Worm (Caenorhabditis elegans): Measurements from ENCODE around the gene nhr-91.

nhr-91 gene

DNA sequence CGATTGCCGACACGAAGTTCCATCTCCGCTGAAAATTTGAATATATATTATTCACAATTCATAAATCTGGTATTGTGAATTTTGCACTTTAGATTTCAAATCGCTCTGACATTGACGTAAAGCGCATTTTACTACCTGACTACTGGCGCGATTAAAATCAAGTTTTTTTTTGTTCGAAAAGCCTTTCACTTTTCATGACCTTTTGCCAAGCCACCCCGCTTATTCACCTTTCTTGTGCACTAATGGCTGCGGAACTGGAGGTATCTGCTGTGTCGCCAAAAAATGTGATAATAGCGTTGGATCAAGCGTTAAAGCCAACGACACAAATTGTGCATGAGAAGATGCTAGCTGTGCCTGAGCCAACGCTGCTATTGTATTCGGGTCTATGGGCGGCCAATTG lies 36.2 kb upstream of the nhr-91 start:
- no peak for TF ChIP-seq hmg-4 (GFP tag; optimal IDR thresholded peaks at IDR 0.05)
- no peak for TF ChIP-seq hmbx-1 (tag; optimal IDR thresholded peaks at IDR 0.05)
- TF ChIP-seq ets-7 (tag; optimal IDR thresholded peaks at IDR 0.05): no peak
- peak; percentile 16 for TF ChIP-seq ama-1 (optimal IDR thresholded peaks at IDR 0.05)
- TF ChIP-seq tra-4 (tag; optimal IDR thresholded peaks at IDR 0.05): no peak
- no peak for TF ChIP-seq aly-1 (tag; optimal IDR thresholded peaks at IDR 0.05)

DNA sequence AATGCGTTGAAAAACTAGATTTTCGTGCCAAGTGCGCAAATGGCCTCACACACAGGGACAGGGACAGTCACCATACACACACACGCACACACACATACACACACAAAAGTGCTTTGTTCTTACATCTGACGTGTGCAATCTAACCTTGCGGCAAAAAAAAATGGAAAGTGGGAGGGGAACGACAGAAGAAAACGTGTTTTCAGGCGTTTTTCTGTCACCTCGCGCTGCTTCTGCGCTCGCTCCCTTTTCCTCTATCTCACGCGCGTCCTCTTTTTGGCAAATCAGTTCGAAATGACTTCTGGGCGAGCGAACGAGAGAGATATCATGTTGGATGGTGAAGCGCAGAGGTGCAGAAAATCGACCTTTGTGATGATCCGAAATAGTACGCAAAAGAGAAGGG lies 35.1 kb upstream of the nhr-91 start:
- TF ChIP-seq B0310.2 (tag; optimal IDR thresholded peaks at IDR 0.05) (no peak), ama-1 (optimal IDR thresholded peaks at IDR 0.05) (no peak), tbx-37 (GFP tag; conservative IDR thresholded peaks at IDR 0.05) (no peak), aly-1 (tag; optimal IDR thresholded peaks at IDR 0.05) (no peak), F13C5.2 (tag; optimal IDR thresholded peaks at IDR 0.05) (no peak), hmbx-1 (tag; optimal IDR thresholded peaks at IDR 0.05) (no peak), ets-7 (tag; optimal IDR thresholded peaks at IDR 0.05) (no peak), hnd-1 (tag; optimal IDR thresholded peaks at IDR 0.05) (no peak), tra-4 (tag; optimal IDR thresholded peaks at IDR 0.05) (no peak), sea-1 (GFP tag; conservative IDR thresholded peaks at IDR 0.05) (no peak), flt-1 (GFP tag; IDR thresholded peaks at IDR 0.05) (no peak), hmg-4 (GFP tag; optimal IDR thresholded peaks at IDR 0.05) (no peak), scrt-1 (GFP tag; IDR thresholded peaks at IDR 0.05) (no peak), pes-1 (GFP tag; IDR thresholded peaks at IDR 0.05) (no peak)

DNA sequence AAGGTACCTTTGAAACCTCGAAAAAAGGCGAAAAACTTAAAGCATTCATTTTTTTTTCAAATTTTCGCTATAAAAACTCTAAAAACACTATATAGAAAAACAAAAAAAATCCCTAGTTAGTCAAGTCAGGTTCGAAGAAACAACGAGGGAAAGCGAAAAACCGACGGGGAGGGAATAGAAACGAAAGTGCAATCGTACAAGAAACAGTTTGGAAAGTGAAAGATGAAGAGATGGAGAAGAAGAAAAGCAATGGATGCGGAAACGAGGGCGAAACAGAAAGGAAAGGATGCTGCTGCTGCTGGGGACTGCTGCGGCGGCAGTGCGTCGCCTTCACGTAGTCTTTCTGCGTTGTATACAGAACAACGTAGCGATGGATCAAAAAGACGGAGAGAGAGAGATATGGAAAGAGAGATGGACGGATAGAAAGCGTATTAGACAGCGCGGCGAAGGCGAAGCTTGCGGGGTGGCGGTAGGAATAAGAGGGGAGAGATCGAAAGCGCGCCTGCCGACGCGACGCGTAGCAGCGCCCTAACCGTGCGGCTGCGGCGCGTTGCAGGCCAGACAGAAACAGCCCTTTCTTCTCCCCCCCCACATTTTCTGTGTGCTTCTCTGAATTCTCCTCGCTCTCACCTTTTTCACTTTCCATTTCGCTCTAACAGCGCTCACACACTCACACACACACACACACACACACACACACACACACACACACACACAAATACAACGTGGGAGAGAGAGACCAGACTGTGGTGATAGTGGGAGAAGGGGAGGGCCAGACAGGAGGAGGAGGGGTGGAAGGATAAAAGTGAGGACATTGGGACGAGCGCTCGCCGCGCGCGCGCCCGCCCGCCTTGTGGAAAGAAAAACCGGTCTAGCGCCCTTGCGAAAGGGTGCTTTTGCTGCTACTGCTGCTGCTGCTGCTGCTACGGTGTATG lies 34.1 kb upstream of the nhr-91 start:
- TF ChIP-seq ceh-36 (tag; optimal IDR thresholded peaks at IDR 0.05): no peak
- no peak for TF ChIP-seq hnd-1 (tag; optimal IDR thresholded peaks at IDR 0.05)
- no peak for TF ChIP-seq flt-1 (GFP tag; IDR thresholded peaks at IDR 0.05)
- TF ChIP-seq scrt-1 (GFP tag; IDR thresholded peaks at IDR 0.05): no peak
- TF ChIP-seq sea-1 (GFP tag; conservative IDR thresholded peaks at IDR 0.05): no peak
- TF ChIP-seq ama-1 (optimal IDR thresholded peaks at IDR 0.05): no peak
- TF ChIP-seq aly-1 (tag; optimal IDR thresholded peaks at IDR 0.05): peak; percentile 58
- no peak for TF ChIP-seq ceh-13 (GFP tag; optimal IDR thresholded peaks at IDR 0.05)
- no peak for TF ChIP-seq tbx-37 (GFP tag; conservative IDR thresholded peaks at IDR 0.05)
- no peak for TF ChIP-seq pes-1 (GFP tag; IDR thresholded peaks at IDR 0.05)
- no peak for TF ChIP-seq hmbx-1 (tag; optimal IDR thresholded peaks at IDR 0.05)
- TF ChIP-seq tra-4 (tag; optimal IDR thresholded peaks at IDR 0.05): no peak
- TF ChIP-seq F13C5.2 (tag; optimal IDR thresholded peaks at IDR 0.05): peak; percentile 60
- TF ChIP-seq hmg-4 (GFP tag; optimal IDR thresholded peaks at IDR 0.05): peak; percentile 80
- TF ChIP-seq B0310.2 (tag; optimal IDR thresholded peaks at IDR 0.05): peak; percentile 72
- TF ChIP-seq ets-7 (tag; optimal IDR thresholded peaks at IDR 0.05): no peak
- no peak for TF ChIP-seq tbx-11 (GFP tag; IDR thresholded peaks at IDR 0.05)

DNA sequence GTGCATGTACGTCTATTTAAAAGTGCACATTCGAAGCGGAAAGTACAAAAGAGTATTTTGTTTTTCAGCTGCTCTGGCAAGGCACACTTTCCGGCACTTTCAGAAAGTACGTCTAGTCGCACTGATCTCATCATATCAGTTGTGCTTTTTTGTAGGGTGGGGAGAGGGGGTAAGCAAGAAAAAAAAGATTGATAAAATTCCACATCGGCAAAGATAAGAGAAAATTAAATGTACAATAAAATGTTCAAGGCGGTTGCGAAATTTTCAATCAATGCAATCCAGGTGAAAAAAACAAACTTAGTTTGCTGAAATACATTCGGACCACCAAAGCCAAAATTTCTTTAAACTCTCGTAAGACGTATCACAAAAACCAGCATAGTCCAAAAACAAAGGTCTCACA lies 32.9 kb upstream of the nhr-91 start:
- no peak for TF ChIP-seq tra-4 (tag; optimal IDR thresholded peaks at IDR 0.05)
- no peak for TF ChIP-seq scrt-1 (GFP tag; IDR thresholded peaks at IDR 0.05)
- no peak for TF ChIP-seq ama-1 (optimal IDR thresholded peaks at IDR 0.05)
- TF ChIP-seq hmbx-1 (tag; optimal IDR thresholded peaks at IDR 0.05): no peak
- TF ChIP-seq ets-7 (tag; optimal IDR thresholded peaks at IDR 0.05): no peak
- no peak for TF ChIP-seq tbx-11 (GFP tag; IDR thresholded peaks at IDR 0.05)
- TF ChIP-seq F13C5.2 (tag; optimal IDR thresholded peaks at IDR 0.05): no peak
- no peak for TF ChIP-seq aly-1 (tag; optimal IDR thresholded peaks at IDR 0.05)
- no peak for TF ChIP-seq hnd-1 (tag; optimal IDR thresholded peaks at IDR 0.05)
- no peak for TF ChIP-seq pes-1 (GFP tag; IDR thresholded peaks at IDR 0.05)
- TF ChIP-seq B0310.2 (tag; optimal IDR thresholded peaks at IDR 0.05): no peak
- TF ChIP-seq hmg-4 (GFP tag; optimal IDR thresholded peaks at IDR 0.05): no peak
- TF ChIP-seq sea-1 (GFP tag; conservative IDR thresholded peaks at IDR 0.05): no peak
- no peak for TF ChIP-seq tbx-37 (GFP tag; conservative IDR thresholded peaks at IDR 0.05)
- no peak for TF ChIP-seq flt-1 (GFP tag; IDR thresholded peaks at IDR 0.05)
- no peak for TF ChIP-seq ceh-36 (tag; optimal IDR thresholded peaks at IDR 0.05)
- TF ChIP-seq ceh-13 (GFP tag; optimal IDR thresholded peaks at IDR 0.05): no peak

DNA sequence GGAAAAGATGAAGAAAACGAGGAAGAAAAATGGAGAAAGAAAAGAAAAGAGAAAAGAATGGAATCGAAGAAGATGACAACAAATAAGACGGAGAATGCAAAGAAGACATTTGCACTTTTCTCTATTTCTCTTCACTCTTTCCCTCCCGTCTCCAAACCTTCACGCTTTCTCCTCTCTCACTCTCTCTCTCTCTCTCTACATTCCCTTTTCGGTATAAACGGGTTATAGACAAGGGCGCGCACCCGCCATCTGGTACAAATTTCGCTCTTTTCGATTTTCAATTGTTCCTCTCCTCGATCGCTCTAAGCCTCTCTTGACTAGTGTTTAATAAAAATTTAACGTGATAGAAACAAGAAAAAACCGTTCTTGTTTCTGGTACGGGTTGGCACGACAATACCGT lies 32.4 kb upstream of the nhr-91 start:
- TF ChIP-seq ceh-36 (tag; optimal IDR thresholded peaks at IDR 0.05): no peak
- no peak for TF ChIP-seq ets-7 (tag; optimal IDR thresholded peaks at IDR 0.05)
- TF ChIP-seq hmbx-1 (tag; optimal IDR thresholded peaks at IDR 0.05): no peak
- TF ChIP-seq tbx-37 (GFP tag; conservative IDR thresholded peaks at IDR 0.05): no peak

DNA sequence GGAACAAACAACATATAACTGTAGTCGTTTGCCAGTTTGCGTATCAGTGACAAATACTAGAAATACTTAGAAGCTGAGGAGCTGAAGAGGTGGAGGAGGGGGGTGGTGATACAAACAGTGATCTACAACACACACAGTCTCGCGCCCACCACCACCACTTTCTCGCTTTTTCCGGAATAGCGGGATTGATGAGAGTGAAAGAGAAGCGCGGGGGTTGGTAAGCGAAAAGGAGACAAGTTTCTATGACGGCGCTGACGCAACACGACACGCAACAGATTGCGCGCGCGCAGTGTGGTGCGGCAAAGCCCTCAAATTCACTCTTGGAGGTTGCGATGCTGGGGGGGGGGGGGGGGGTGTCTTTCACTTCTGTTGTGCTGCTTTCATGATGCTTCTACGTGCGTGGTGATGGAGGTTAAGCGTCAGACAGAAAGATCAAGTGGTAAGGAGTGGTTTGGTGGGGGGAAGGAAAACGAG lies 31.4 kb upstream of the nhr-91 start, which contains the start of gene kin-20:
Gene kin-20 (minus strand): TSS at position 51 of the 474 bp plus-strand sequence.
- TF ChIP-seq tbx-37 (GFP tag; conservative IDR thresholded peaks at IDR 0.05): 0 out of 2 replicates have a peak, but pooled peaks have one; percentile 18
- peak; percentile 76 for TF ChIP-seq hmg-4 (GFP tag; optimal IDR thresholded peaks at IDR 0.05)
- TF ChIP-seq aly-1 (tag; optimal IDR thresholded peaks at IDR 0.05): no peak

DNA sequence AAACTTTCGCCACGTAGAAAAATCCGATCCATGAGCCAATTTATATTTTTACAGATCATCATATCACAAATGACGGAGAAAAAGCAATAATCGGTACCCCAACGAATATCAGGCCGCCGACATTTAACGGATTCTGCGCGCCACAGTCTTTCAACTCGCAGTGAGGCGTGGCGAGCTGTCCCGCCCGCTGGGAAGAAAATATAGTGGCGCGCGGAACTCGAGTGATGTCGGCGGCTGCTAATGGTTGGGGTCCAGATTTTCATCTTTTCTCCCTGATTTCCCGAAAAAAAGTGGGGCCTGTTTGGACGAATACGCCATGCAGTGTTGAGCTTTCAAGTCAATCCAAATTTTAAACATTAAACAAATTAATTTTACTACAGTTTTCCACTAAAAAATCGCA lies 30.6 kb upstream of the nhr-91 start:
- TF ChIP-seq sea-1 (GFP tag; conservative IDR thresholded peaks at IDR 0.05) (no peak), hnd-1 (tag; optimal IDR thresholded peaks at IDR 0.05) (no peak), tra-4 (tag; optimal IDR thresholded peaks at IDR 0.05) (no peak), aly-1 (tag; optimal IDR thresholded peaks at IDR 0.05) (no peak), tbx-37 (GFP tag; conservative IDR thresholded peaks at IDR 0.05) (no peak), ceh-36 (tag; optimal IDR thresholded peaks at IDR 0.05) (no peak), ets-7 (tag; optimal IDR thresholded peaks at IDR 0.05) (no peak), ceh-13 (GFP tag; optimal IDR thresholded peaks at IDR 0.05) (no peak), pes-1 (GFP tag; IDR thresholded peaks at IDR 0.05) (no peak), ama-1 (optimal IDR thresholded peaks at IDR 0.05) (no peak), flt-1 (GFP tag; IDR thresholded peaks at IDR 0.05) (no peak), scrt-1 (GFP tag; IDR thresholded peaks at IDR 0.05) (no peak)

All from whole organism, early embryonic.